Fruit fly (Drosophila melanogaster): ENCODE results near the gene CG10970.

The CG10970 gene

dm6 chrX:9046383-9046941 is 24.7 kb downstream of the CG10970 start (continued):
- TF ChIP-seq Smox (GFP tag; optimal IDR thresholded peaks at IDR 0.05), result peak; percentile 31
- TF ChIP-seq CG6854 (GFP tag; optimal IDR thresholded peaks at IDR 0.05), result no peak
- TF ChIP-seq ss (GFP tag; optimal IDR thresholded peaks at IDR 0.05), result no peak
- peak; percentile 86 for TF ChIP-seq Eip78C (GFP tag)
- no peak for TF ChIP-seq Hr4 (GFP tag; optimal IDR thresholded peaks at IDR 0.05)
- TF ChIP-seq CG8632 (GFP tag; optimal IDR thresholded peaks at IDR 0.05), result peak; percentile 44
- TF ChIP-seq eg (GFP tag; IDR thresholded peaks at IDR 0.05), result no peak
- TF ChIP-seq vri (GFP tag; optimal IDR thresholded peaks at IDR 0.05), result peak; percentile 4
- peak; percentile 41 for TF ChIP-seq CG10669 (GFP tag; optimal IDR thresholded peaks at IDR 0.05)
- no peak for TF ChIP-seq Ets21C (GFP tag; optimal IDR thresholded peaks at IDR 0.05)
- no peak for TF ChIP-seq CG11902 (GFP tag; optimal IDR thresholded peaks at IDR 0.05)
- TF ChIP-seq cyc (GFP tag; optimal IDR thresholded peaks at IDR 0.05), result no peak
- peak; percentile 29 for TF ChIP-seq CG10631 (GFP tag; optimal IDR thresholded peaks at IDR 0.05)
- no peak for TF ChIP-seq CG6276 (GFP tag; optimal IDR thresholded peaks at IDR 0.05)
- TF ChIP-seq CG31627 (GFP tag; optimal IDR thresholded peaks at IDR 0.05), result peak; percentile 22
- TF ChIP-seq Met (GFP tag; optimal IDR thresholded peaks at IDR 0.05), result peak; percentile 25
- TF ChIP-seq Ets96B (tag; optimal IDR thresholded peaks at IDR 0.05), result peak; percentile 43
- peak; percentile 64 for TF ChIP-seq svp (GFP tag)

- TF ChIP-seq svp (GFP tag) (peak; percentile 41), lz (GFP tag; optimal IDR thresholded peaks at IDR 0.05) (no peak), Eip78C (GFP tag) (peak; percentile 39), CG15336 (GFP tag; IDR thresholded peaks at IDR 0.05) (no peak)
Observed at dm6 chrX:9044857-9045256, 26.4 kb downstream of the CG10970 start.

dm6 chrX:9043711-9044505 is 27.3 kb downstream of the CG10970 start:
- TF ChIP-seq CG6808 (GFP tag; optimal IDR thresholded peaks at IDR 0.05) (no peak), Ets21C (GFP tag; optimal IDR thresholded peaks at IDR 0.05) (no peak), Hr4 (GFP tag; optimal IDR thresholded peaks at IDR 0.05) (no peak), CG6163 (GFP tag; IDR thresholded peaks at IDR 0.05) (0 out of 3 replicates have a peak, but pooled peaks have one; percentile 27), CG15336 (GFP tag; IDR thresholded peaks at IDR 0.05) (peak; percentile 41), Met (GFP tag; optimal IDR thresholded peaks at IDR 0.05) (no peak), svp (GFP tag) (no peak), CG31627 (GFP tag; optimal IDR thresholded peaks at IDR 0.05) (no peak), CG9139 (GFP tag; optimal IDR thresholded peaks at IDR 0.05) (no peak), dac (GFP tag; optimal IDR thresholded peaks at IDR 0.05) (no peak), Smox (GFP tag; optimal IDR thresholded peaks at IDR 0.05) (no peak), CG4318 (GFP tag; optimal IDR thresholded peaks at IDR 0.05) (no peak), fkh (GFP tag; optimal IDR thresholded peaks at IDR 0.05) (no peak), CG10631 (GFP tag; optimal IDR thresholded peaks at IDR 0.05) (no peak), vri (GFP tag; optimal IDR thresholded peaks at IDR 0.05) (no peak), CG8119 (GFP tag; IDR thresholded peaks at IDR 0.05) (peak; percentile 26; the same call in 1 of the 3 replicates), eg (GFP tag; IDR thresholded peaks at IDR 0.05) (peak; percentile 75)

- TF ChIP-seq fkh (GFP tag; optimal IDR thresholded peaks at IDR 0.05), result peak; percentile 60
- TF ChIP-seq CG1621 (tag; optimal IDR thresholded peaks at IDR 0.05), result no peak
- TF ChIP-seq Sox102F (GFP tag; optimal IDR thresholded peaks at IDR 0.05), result peak; percentile 55
- no peak for TF ChIP-seq CG6792 (GFP tag; optimal IDR thresholded peaks at IDR 0.05)
- peak; percentile 20 for TF ChIP-seq dsx (GFP tag; optimal IDR thresholded peaks at IDR 0.05; ENCODE audit: poor library complexity, severe bottlenecking)
- no peak for TF ChIP-seq CG8632 (GFP tag; optimal IDR thresholded peaks at IDR 0.05)
- peak; percentile 35 for TF ChIP-seq CG10631 (GFP tag; optimal IDR thresholded peaks at IDR 0.05)
- TF ChIP-seq OdsH (GFP tag; optimal IDR thresholded peaks at IDR 0.05), result no peak
- peak; percentile 16 for TF ChIP-seq CG9139 (GFP tag; optimal IDR thresholded peaks at IDR 0.05)
- no peak for TF ChIP-seq Lpt (GFP tag; optimal IDR thresholded peaks at IDR 0.05)
- no peak for TF ChIP-seq CG11762 (GFP tag; optimal IDR thresholded peaks at IDR 0.05; ENCODE audit: insufficient read depth)
- no peak for TF ChIP-seq CG8319 (GFP tag; optimal IDR thresholded peaks at IDR 0.05)
- peak; percentile 48 for TF ChIP-seq topi (GFP tag; optimal IDR thresholded peaks at IDR 0.05)
- TF ChIP-seq CG8119 (GFP tag; IDR thresholded peaks at IDR 0.05), result no peak; the same call in 2 of the 3 replicates
- TF ChIP-seq CG16779 (tag; optimal IDR thresholded peaks at IDR 0.05), result peak; percentile 16
- peak; percentile 20 for TF ChIP-seq Ets96B (tag; optimal IDR thresholded peaks at IDR 0.05)
- TF ChIP-seq Eip75B (GFP tag; optimal IDR thresholded peaks at IDR 0.05), result peak; percentile 59
- no peak for TF ChIP-seq net (GFP tag; optimal IDR thresholded peaks at IDR 0.05)
- peak; percentile 10 for TF ChIP-seq Ets21C (GFP tag; optimal IDR thresholded peaks at IDR 0.05)
- TF ChIP-seq CG10669 (GFP tag; optimal IDR thresholded peaks at IDR 0.05), result peak; percentile 20
- TF ChIP-seq CG3032 (tag; optimal IDR thresholded peaks at IDR 0.05), result no peak
- TF ChIP-seq Hr38 (GFP tag; optimal IDR thresholded peaks at IDR 0.05), result no peak
- peak; percentile 76 for TF ChIP-seq svp (GFP tag)
Observed at dm6 chrX:9042457-9043045, 28.7 kb downstream of the CG10970 start.
